Worm (Caenorhabditis elegans): ENCODE results near the gene drr-1.

The drr-1 gene

DNA sequence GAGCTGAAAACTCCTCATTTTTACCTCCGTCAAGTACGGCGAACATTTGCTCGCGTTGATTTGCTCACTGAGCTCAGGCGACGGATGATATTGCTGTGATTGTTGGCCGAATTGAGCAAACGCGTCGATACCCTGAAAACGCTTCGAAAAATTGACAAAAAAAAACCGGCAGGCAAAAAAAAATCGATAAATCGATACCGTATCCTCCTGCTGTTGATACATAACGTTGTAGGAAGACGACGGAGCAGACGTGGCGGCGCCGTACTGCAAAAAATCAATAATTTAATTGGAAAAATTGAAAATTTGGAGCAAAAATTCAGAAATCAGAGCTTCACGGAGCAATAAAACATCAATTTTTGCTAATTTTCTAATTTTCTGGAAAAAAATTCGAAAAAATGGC, 40.9 kb downstream of the drr-1 start:
- TF ChIP-seq lsy-2 (tag; optimal IDR thresholded peaks at IDR 0.05): no peak
- TF ChIP-seq ces-1 (GFP tag; optimal IDR thresholded peaks at IDR 0.05): no peak
- TF ChIP-seq nhr-12 (tag; optimal IDR thresholded peaks at IDR 0.05): no peak
- TF ChIP-seq mep-1 (tag; optimal IDR thresholded peaks at IDR 0.05): no peak
- TF ChIP-seq unc-120 (tag; optimal IDR thresholded peaks at IDR 0.05; ENCODE audit: poor library complexity, severe bottlenecking): no peak
- no peak for TF ChIP-seq nhr-237 (tag; optimal IDR thresholded peaks at IDR 0.05)
- no peak for TF ChIP-seq zip-8 (tag; optimal IDR thresholded peaks at IDR 0.05)
- no peak for TF ChIP-seq lin-32 (GFP tag; optimal IDR thresholded peaks at IDR 0.05)
- TF ChIP-seq mls-2 (tag; optimal IDR thresholded peaks at IDR 0.05): no peak
- TF ChIP-seq hlh-1 (tag; optimal IDR thresholded peaks at IDR 0.05): no peak
- TF ChIP-seq pha-4 (tag; optimal IDR thresholded peaks at IDR 0.05): no peak
- no peak for TF ChIP-seq ceh-39 (tag; optimal IDR thresholded peaks at IDR 0.05)
- no peak for TF ChIP-seq elt-1 (tag; optimal IDR thresholded peaks at IDR 0.05; ENCODE audit: borderline replicate concordance, insufficient read depth)
- TF ChIP-seq lin-13 (tag; optimal IDR thresholded peaks at IDR 0.05): no peak
- TF ChIP-seq mab-5 (tag; optimal IDR thresholded peaks at IDR 0.05): no peak
- no peak for TF ChIP-seq sem-2 (GFP tag; optimal IDR thresholded peaks at IDR 0.05)
- TF ChIP-seq flh-1 (GFP tag; optimal IDR thresholded peaks at IDR 0.05): no peak
- TF ChIP-seq elt-3 (tag; optimal IDR thresholded peaks at IDR 0.05): no peak

DNA sequence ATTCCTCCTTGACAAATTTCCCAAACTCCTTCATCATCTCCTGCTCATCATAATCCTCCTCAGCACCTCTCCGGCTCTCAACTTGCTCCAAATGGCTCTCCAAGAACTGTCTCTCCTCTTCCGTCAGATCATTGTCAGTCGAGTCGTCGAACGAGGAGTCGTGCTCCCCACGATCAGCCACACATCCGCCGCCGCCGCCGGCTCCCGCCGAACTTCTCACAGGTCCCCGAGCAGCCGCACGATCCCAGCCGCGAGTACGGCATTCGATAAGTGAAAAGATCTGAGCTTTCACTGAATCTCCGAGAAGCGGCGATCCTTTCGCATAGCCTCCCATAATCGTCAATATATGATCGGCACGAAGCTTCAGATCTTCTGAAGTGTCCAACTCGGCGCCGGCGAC, 44.4 kb downstream of the drr-1 start:
- TF ChIP-seq mls-2 (tag; optimal IDR thresholded peaks at IDR 0.05) (no peak), zip-8 (tag; optimal IDR thresholded peaks at IDR 0.05) (no peak), ztf-11 (tag; optimal IDR thresholded peaks at IDR 0.05) (no peak), nhr-12 (tag; optimal IDR thresholded peaks at IDR 0.05) (no peak), pha-4 (tag; optimal IDR thresholded peaks at IDR 0.05) (no peak), bed-3 (GFP tag; optimal IDR thresholded peaks at IDR 0.05) (no peak), sem-2 (GFP tag; optimal IDR thresholded peaks at IDR 0.05) (no peak), nhr-2 (tag; optimal IDR thresholded peaks at IDR 0.05) (no peak), unc-39 (tag; optimal IDR thresholded peaks at IDR 0.05) (no peak), elt-3 (tag; optimal IDR thresholded peaks at IDR 0.05) (no peak), nhr-76 (tag; optimal IDR thresholded peaks at IDR 0.05) (no peak), ceh-43 (GFP tag; optimal IDR thresholded peaks at IDR 0.05) (no peak), M03D4.4 (tag; optimal IDR thresholded peaks at IDR 0.05) (no peak), ham-2 (GFP tag; optimal IDR thresholded peaks at IDR 0.05) (no peak)

DNA sequence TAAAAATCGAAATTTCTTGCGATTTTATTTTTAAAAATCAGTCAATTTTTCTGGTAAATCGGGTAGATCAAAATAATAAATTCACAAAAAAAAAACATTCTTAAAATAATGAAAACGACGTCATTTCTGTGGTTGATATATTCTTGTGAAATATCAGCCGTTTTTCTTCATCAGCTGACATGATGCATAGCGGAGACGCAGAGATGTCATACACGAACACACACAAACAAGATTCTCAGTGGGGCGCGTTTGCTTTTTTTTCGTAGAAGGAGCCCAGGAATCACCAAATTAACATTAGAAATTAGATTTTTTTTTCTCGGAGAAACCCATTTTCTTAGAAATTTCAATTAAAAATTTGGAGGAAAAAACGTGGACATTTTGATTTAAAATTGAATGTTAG, 48.0 kb downstream of the drr-1 start:
- no peak for TF ChIP-seq elt-1 (tag; optimal IDR thresholded peaks at IDR 0.05; ENCODE audit: borderline replicate concordance, insufficient read depth)
- peak; percentile 76 for TF ChIP-seq hlh-1 (tag; optimal IDR thresholded peaks at IDR 0.05)
- peak; percentile 38 for TF ChIP-seq unc-62 (GFP tag; optimal IDR thresholded peaks at IDR 0.05)
- TF ChIP-seq mep-1 (tag; optimal IDR thresholded peaks at IDR 0.05): peak; percentile 75
- peak; percentile 71 for TF ChIP-seq ces-1 (GFP tag; optimal IDR thresholded peaks at IDR 0.05)
- no peak for TF ChIP-seq flh-1 (GFP tag; optimal IDR thresholded peaks at IDR 0.05)
- TF ChIP-seq ztf-11 (tag; optimal IDR thresholded peaks at IDR 0.05): no peak
- peak; percentile 37 for TF ChIP-seq ceh-39 (tag; optimal IDR thresholded peaks at IDR 0.05)
- TF ChIP-seq lin-13 (tag; optimal IDR thresholded peaks at IDR 0.05): peak; percentile 68
- TF ChIP-seq unc-39 (tag; optimal IDR thresholded peaks at IDR 0.05): no peak
- no peak for TF ChIP-seq nhr-2 (tag; optimal IDR thresholded peaks at IDR 0.05)
- no peak for TF ChIP-seq elt-3 (tag; optimal IDR thresholded peaks at IDR 0.05)
- no peak for TF ChIP-seq bed-3 (GFP tag; optimal IDR thresholded peaks at IDR 0.05)
- no peak for TF ChIP-seq unc-120 (tag; optimal IDR thresholded peaks at IDR 0.05; ENCODE audit: poor library complexity, severe bottlenecking)
- TF ChIP-seq sem-2 (GFP tag; optimal IDR thresholded peaks at IDR 0.05): no peak
- no peak for TF ChIP-seq nhr-76 (tag; optimal IDR thresholded peaks at IDR 0.05)
- no peak for TF ChIP-seq ham-2 (GFP tag; optimal IDR thresholded peaks at IDR 0.05)
- no peak for TF ChIP-seq ceh-43 (GFP tag; optimal IDR thresholded peaks at IDR 0.05)
- peak; percentile 77 for TF ChIP-seq nhr-237 (tag; optimal IDR thresholded peaks at IDR 0.05)
- TF ChIP-seq snpc-4 (tag; optimal IDR thresholded peaks at IDR 0.05): no peak
- no peak for TF ChIP-seq cnd-1 (tag; optimal IDR thresholded peaks at IDR 0.05)
- peak; percentile 67 for TF ChIP-seq lsy-2 (tag; optimal IDR thresholded peaks at IDR 0.05)
- peak; percentile 58 for TF ChIP-seq pha-4 (tag; optimal IDR thresholded peaks at IDR 0.05)

DNA sequence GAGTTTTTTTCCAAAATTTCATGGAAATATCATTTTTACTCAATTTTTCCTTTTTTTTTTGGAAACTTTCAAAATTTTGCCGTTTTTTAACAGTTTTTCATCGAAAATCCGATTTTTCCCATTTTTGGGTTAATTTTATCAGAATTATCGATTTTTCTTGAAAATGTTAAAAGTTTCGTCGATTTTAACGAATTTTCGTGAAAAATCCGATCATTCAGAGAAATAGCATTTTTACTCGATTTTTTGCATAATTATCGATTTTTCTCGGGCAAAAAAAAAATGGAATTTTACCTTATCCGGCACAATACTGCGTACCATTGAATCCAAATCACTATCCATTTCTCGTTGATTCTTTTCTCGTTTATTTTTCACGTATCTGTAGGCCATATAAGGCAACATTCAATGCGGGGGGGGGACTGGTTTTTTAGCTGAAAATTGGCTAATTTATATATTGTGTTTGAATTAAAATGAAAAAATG, 48.5 kb downstream of the drr-1 start, which contains the start of gene tbc-14:
Gene tbc-14, minus strand, starts transcription at position 428 of the 478 bp plus-strand sequence.
- TF ChIP-seq lin-13 (tag; optimal IDR thresholded peaks at IDR 0.05): no peak

DNA sequence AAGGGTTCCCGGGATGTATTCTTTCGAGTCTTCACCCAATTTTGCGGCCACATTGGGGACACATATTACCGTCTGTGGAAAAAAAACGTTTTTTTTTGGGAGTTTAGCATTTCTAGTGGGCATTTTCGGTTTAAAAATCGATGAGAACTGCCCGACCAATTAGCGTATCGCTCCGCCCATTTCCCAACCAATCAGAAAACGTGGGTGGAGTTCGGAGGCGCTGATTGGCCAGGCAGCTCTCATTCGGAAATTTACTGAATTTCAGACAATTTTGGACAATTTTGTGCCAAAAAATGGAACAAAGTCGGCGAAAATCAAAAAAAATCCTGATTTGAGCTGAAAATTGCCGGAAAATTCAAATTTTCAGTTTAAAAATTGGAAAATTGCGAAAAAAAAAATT, 49.1 kb downstream of the drr-1 start:
- TF ChIP-seq lsy-2 (tag; optimal IDR thresholded peaks at IDR 0.05) (no peak), cnd-1 (tag; optimal IDR thresholded peaks at IDR 0.05) (no peak), pha-4 (tag; optimal IDR thresholded peaks at IDR 0.05) (no peak), tbx-8 (GFP tag; optimal IDR thresholded peaks at IDR 0.05) (no peak), flh-1 (GFP tag; optimal IDR thresholded peaks at IDR 0.05) (no peak), lin-32 (GFP tag; optimal IDR thresholded peaks at IDR 0.05) (no peak), bed-3 (GFP tag; optimal IDR thresholded peaks at IDR 0.05) (no peak), unc-120 (tag; optimal IDR thresholded peaks at IDR 0.05; ENCODE audit: poor library complexity, severe bottlenecking) (no peak), nhr-28 (tag; optimal IDR thresholded peaks at IDR 0.05) (no peak), ces-1 (GFP tag; optimal IDR thresholded peaks at IDR 0.05) (no peak), sptf-1 (tag; optimal IDR thresholded peaks at IDR 0.05) (no peak), ztf-11 (tag; optimal IDR thresholded peaks at IDR 0.05) (no peak), blmp-1 (tag; optimal IDR thresholded peaks at IDR 0.05) (no peak), hlh-1 (tag; optimal IDR thresholded peaks at IDR 0.05) (no peak), ceh-83 (GFP tag; optimal IDR thresholded peaks at IDR 0.05) (no peak), unc-62 (GFP tag; optimal IDR thresholded peaks at IDR 0.05) (no peak), sem-2 (GFP tag; optimal IDR thresholded peaks at IDR 0.05) (no peak), ham-2 (GFP tag; optimal IDR thresholded peaks at IDR 0.05) (no peak), drap-1 (GFP tag; optimal IDR thresholded peaks at IDR 0.05) (no peak)

Data from whole organism, mixed stage, embryonic.